Worm (Caenorhabditis elegans) whole organism, dauer: Measurements from ENCODE around the gene K08C7.6.

Experiments used
- unc-62 ChIP-seq: sonication (generic microtip); optimal IDR thresholded peaks from 2 replicates; lab custom pipeline; 2017; ENCODE audit warnings: missing biosample characterization, missing genetic modification reagents, missing genetic modification characterization

K08C7.6 gene

ce11 chrIV:10685758-10686157 is at the start of gene K08C7.6, which contains the start of gene R102.1:
Gene K08C7.6, minus strand, starts transcription at chrIV:10685858.
Gene R102.1, plus strand, starts transcription at chrIV:10686048.
- no peak for TF ChIP-seq unc-62 (GFP tag; lab: Kevin White, UChicago)

- TF ChIP-seq unc-62 (GFP tag; lab: Kevin White, UChicago), result no peak
These were observed 49.1 kb upstream of the K08C7.6 start, which contains the start of the genes orc-5 and cyb-1 for ce11 chrIV:10734527-10735436. Gene orc-5, minus strand, starts transcription at chrIV:10734588. Gene cyb-1, plus strand, starts transcription at chrIV:10735216.

- no peak for TF ChIP-seq unc-62 (GFP tag; lab: Kevin White, UChicago)
These were observed 42.1 kb upstream of the K08C7.6 start, which contains the start of gene ZC168.2 for ce11 chrIV:10727734-10728133. Gene ZC168.2, plus strand, starts transcription at chrIV:10728034.

- no peak for TF ChIP-seq unc-62 (GFP tag; lab: Kevin White, UChicago)
These were observed 33.2 kb upstream of the K08C7.6 start for ce11 chrIV:10718865-10719264.

- TF ChIP-seq unc-62 (GFP tag; lab: Kevin White, UChicago), result no peak
These were observed 32.4 kb upstream of the K08C7.6 start for ce11 chrIV:10718075-10718474.

- no peak for TF ChIP-seq unc-62 (GFP tag; lab: Kevin White, UChicago)
These were observed 30.7 kb upstream of the K08C7.6 start, which contains the start of gene ncx-3 for ce11 chrIV:10716348-10716747. Gene ncx-3, plus strand, starts transcription at chrIV:10716648.

- no peak for TF ChIP-seq unc-62 (GFP tag; lab: Kevin White, UChicago)
These were observed 28.9 kb upstream of the K08C7.6 start for ce11 chrIV:10714594-10714993.

ce11 chrIV:10711729-10712128 is 26.1 kb upstream of the K08C7.6 start, which contains the start of gene glb-21:
Gene glb-21, minus strand, starts transcription at chrIV:10711794.
- TF ChIP-seq unc-62 (GFP tag; lab: Kevin White, UChicago), result no peak

- TF ChIP-seq unc-62 (GFP tag; lab: Kevin White, UChicago), result no peak
These were observed 20.4 kb upstream of the K08C7.6 start, which contains the start of gene R102.6 for ce11 chrIV:10706090-10706489. Gene R102.6, minus strand, starts transcription at chrIV:10706190.

- TF ChIP-seq unc-62 (GFP tag; lab: Kevin White, UChicago), result no peak
These were observed 19.5 kb upstream of the K08C7.6 start, which contains the start of gene R102.10 for ce11 chrIV:10705176-10705575. Gene R102.10, plus strand, starts transcription at chrIV:10705476.

- no peak for TF ChIP-seq unc-62 (GFP tag; lab: Kevin White, UChicago)
These were observed 16.3 kb upstream of the K08C7.6 start for ce11 chrIV:10701866-10702458.

- no peak for TF ChIP-seq unc-62 (GFP tag; lab: Kevin White, UChicago)
These were observed 14.0 kb upstream of the K08C7.6 start, which contains the start of gene R102.11 for ce11 chrIV:10699660-10700059. Gene R102.11, minus strand, starts transcription at chrIV:10699760.

ce11 chrIV:10699000-10699399 is 13.3 kb upstream of the K08C7.6 start:
- TF ChIP-seq unc-62 (GFP tag; lab: Kevin White, UChicago), result no peak

ce11 chrIV:10698486-10698885 is 12.8 kb upstream of the K08C7.6 start:
- no peak for TF ChIP-seq unc-62 (GFP tag; lab: Kevin White, UChicago)

- TF ChIP-seq unc-62 (GFP tag; lab: Kevin White, UChicago), result no peak
These were observed 11.6 kb upstream of the K08C7.6 start, which contains the start of gene allo-1 for ce11 chrIV:10697022-10697979. Gene allo-1, minus strand, starts transcription at chrIV:10697072.
